Fruit fly (Drosophila melanogaster) whole organism, embryonic: Measurements from ENCODE around the gene Idua.
A peak's percentile ranks its signal among the peaks of the same experiment; 100 is the strongest.

Experiments used
- Adf1 ChIP-seq: fragments of 200-800 bp; sonication (Bioruptor generic); IDR thresholded peaks from 2 replicates; pipeline ENCODE4 v1.3.6; 2022; ENCODE audit warnings: missing biosample characterization, missing genetic modification characterization
- Aef1 ChIP-seq: fragments of 200-800 bp; sonication (Bioruptor generic); IDR thresholded peaks from 3 replicates; pipeline ENCODE4 v1.3.6; 2022; ENCODE audit warnings: missing biosample characterization, missing genetic modification characterization
- Antp ChIP-seq: fragments of 200-800 bp; sonication (Bioruptor generic); optimal IDR thresholded peaks from 3 replicates; lab custom pipeline; 2016; ENCODE audit warnings: missing biosample characterization, missing genetic modification characterization
- Atf-2 ChIP-seq: fragments of 200-800 bp; sonication (Bioruptor generic); optimal IDR thresholded peaks from 2 replicates; lab custom pipeline; 2016; ENCODE audit warnings: missing biosample characterization, missing genetic modification characterization
- CG10147 ChIP-seq: fragments of 200-800 bp; sonication (Bioruptor generic); optimal IDR thresholded peaks from 2 replicates; lab custom pipeline; 2019; ENCODE audit warnings: missing biosample characterization, mild to moderate bottlenecking, missing genetic modification characterization, moderate library complexity
- CG10274 ChIP-seq: fragments of 200-800 bp; sonication (Bioruptor generic); optimal IDR thresholded peaks from 3 replicates; lab custom pipeline; 2017; ENCODE audit warnings: missing biosample characterization, mild to moderate bottlenecking, missing genetic modification characterization
- CG10321 ChIP-seq: fragments of 200-800 bp; sonication (Bioruptor generic); IDR thresholded peaks from 2 replicates; pipeline ENCODE4 v1.3.6; 2022; ENCODE audit warnings: missing biosample characterization, missing genetic modification characterization
- CG12071 ChIP-seq: fragments of 200-800 bp; sonication (Bioruptor generic); optimal IDR thresholded peaks from 3 replicates; lab custom pipeline; 2018; ENCODE audit warnings: missing biosample characterization, mild to moderate bottlenecking, missing genetic modification characterization
- CG17385 ChIP-seq: fragments of 200-800 bp; sonication (Bioruptor generic); optimal IDR thresholded peaks from 3 replicates; lab custom pipeline; 2018; ENCODE audit warnings: missing biosample characterization, mild to moderate bottlenecking, missing genetic modification characterization
- CG17829 ChIP-seq: fragments of 200-800 bp; optimal IDR thresholded peaks from 2 replicates; lab custom pipeline; 2019; ENCODE audit warnings: missing biosample characterization, mild to moderate bottlenecking, missing genetic modification characterization, moderate library complexity
- CG2875 ChIP-seq: fragments of 200-800 bp; sonication (Bioruptor generic); optimal IDR thresholded peaks from 2 replicates; lab custom pipeline; 2017; ENCODE audit warnings: missing biosample characterization, mild to moderate bottlenecking, missing genetic modification characterization, missing genetic modification reagents
- CG30020 ChIP-seq: fragments of 200-800 bp; optimal IDR thresholded peaks from 2 replicates; lab custom pipeline; 2019; ENCODE audit warnings: missing biosample characterization, mild to moderate bottlenecking, missing genetic modification characterization, moderate library complexity
- CG30403 ChIP-seq: fragments of 200-800 bp; sonication (Bioruptor generic); optimal IDR thresholded peaks from 3 replicates; lab custom pipeline; 2016; ENCODE audit warnings: missing biosample characterization, missing genetic modification characterization
- CG3065 ChIP-seq: fragments of 200-800 bp; sonication (Bioruptor generic); optimal IDR thresholded peaks from 2 replicates; lab custom pipeline; 2016; ENCODE audit warnings: missing biosample characterization, missing genetic modification characterization
- CG31224 ChIP-seq: fragments of 200-800 bp; sonication (Bioruptor generic); IDR thresholded peaks from 2 replicates; pipeline ENCODE4 v1.3.6; 2022; ENCODE audit warnings: missing biosample characterization, missing genetic modification characterization
- CG32532 ChIP-seq: fragments of 200-800 bp; sonication (Bioruptor generic); IDR thresholded peaks from 2 replicates; pipeline ENCODE4 v1.3.6; 2022; ENCODE audit warnings: missing biosample characterization, missing genetic modification characterization
- CG34422 ChIP-seq: fragments of 200-800 bp; sonication (Bioruptor generic); IDR thresholded peaks from 3 replicates; pipeline ENCODE4 v1.3.6; 2022; ENCODE audit warnings: missing biosample characterization, missing genetic modification characterization
- CG3726 ChIP-seq: fragments of 200-800 bp; sonication (Bioruptor generic); IDR thresholded peaks from 3 replicates; pipeline ENCODE4, ENCODE4 v1.3.6; 2022; ENCODE audit warnings: missing biosample characterization, missing genetic modification characterization
- CG7745 ChIP-seq: fragments of 200-800 bp; sonication (Bioruptor generic); optimal IDR thresholded peaks from 2 replicates; lab custom pipeline; 2018; ENCODE audit warnings: missing biosample characterization, mild to moderate bottlenecking, missing genetic modification characterization, moderate library complexity
- CG7963 ChIP-seq: fragments of 200-800 bp; sonication (Bioruptor generic); IDR thresholded peaks from 3 replicates; pipeline ENCODE4 v1.3.6; 2022; ENCODE audit warnings: missing biosample characterization, missing genetic modification characterization; ENCODE audit not compliant: partially characterized antibody
- CG8944 ChIP-seq: fragments of 200-800 bp; sonication (Bioruptor generic); optimal IDR thresholded peaks from 3 replicates; lab custom pipeline; 2016; ENCODE audit warnings: missing biosample characterization, missing genetic modification characterization
- CG9876 ChIP-seq: fragments of 200-800 bp; sonication (Bioruptor generic); optimal IDR thresholded peaks from 2 replicates; lab custom pipeline; 2016; ENCODE audit warnings: missing biosample characterization, missing genetic modification characterization
- CrebB ChIP-seq: fragments of 200-800 bp; sonication (Bioruptor generic); optimal IDR thresholded peaks from 3 replicates; lab custom pipeline; 2018; ENCODE audit warnings: missing biosample characterization, mild to moderate bottlenecking, missing genetic modification characterization
- D19B ChIP-seq: fragments of 200-800 bp; sonication (Bioruptor generic); optimal IDR thresholded peaks from 2 replicates; lab custom pipeline; 2017; ENCODE audit warnings: missing biosample characterization, mild to moderate bottlenecking, missing genetic modification characterization
- Dp ChIP-seq: fragments of 200-800 bp; sonication (Bioruptor generic); optimal IDR thresholded peaks from 2 replicates; lab custom pipeline; 2018; ENCODE audit warnings: missing biosample characterization, mild to moderate bottlenecking, missing genetic modification characterization, moderate library complexity
- E2f1 ChIP-seq: fragments of 200-800 bp; sonication (Bioruptor generic); IDR thresholded peaks from 2 replicates; pipeline ENCODE4 v1.3.6; 2022; ENCODE audit warnings: missing biosample characterization, missing genetic modification characterization
- Elba2 ChIP-seq: fragments of 200-800 bp; sonication (Bioruptor generic); optimal IDR thresholded peaks from 3 replicates; lab custom pipeline; 2016; ENCODE audit warnings: missing biosample characterization, missing genetic modification characterization
- HLH3B ChIP-seq: fragments of 200-800 bp; sonication (Bioruptor generic); IDR thresholded peaks from 2 replicates; pipeline ENCODE4 v1.3.6; 2022; ENCODE audit warnings: missing biosample characterization, missing genetic modification characterization
- Hey ChIP-seq: fragments of 200-800 bp; sonication (Bioruptor generic); optimal IDR thresholded peaks from 3 replicates; lab custom pipeline; 2018; ENCODE audit warnings: missing biosample characterization, mild to moderate bottlenecking, missing genetic modification characterization
- Hmr ChIP-seq: fragments of 200-800 bp; sonication (Bioruptor generic); optimal IDR thresholded peaks from 3 replicates; lab custom pipeline; 2017; ENCODE audit warnings: mild to moderate bottlenecking, missing biosample characterization, missing genetic modification reagents, missing genetic modification characterization
- Neu2 ChIP-seq: fragments of 200-800 bp; sonication (Bioruptor generic); optimal IDR thresholded peaks from 3 replicates; lab custom pipeline; 2016; ENCODE audit warnings: missing biosample characterization, missing genetic modification characterization, borderline replicate concordance
- Oaz ChIP-seq: fragments of 200-800 bp; sonication (Bioruptor generic); IDR thresholded peaks from 2 replicates; pipeline ENCODE4 v1.3.6; 2022; ENCODE audit warnings: missing biosample characterization, missing genetic modification characterization
- TFAM ChIP-seq: fragments of 200-800 bp; sonication (Bioruptor generic); optimal IDR thresholded peaks from 2 replicates; lab custom pipeline; 2017; ENCODE audit warnings: missing biosample characterization, missing genetic modification characterization, inconsistent platforms
- Tbp ChIP-seq: fragments of >200 bp; optimal IDR thresholded peaks from 2 replicates; lab custom pipeline; 2018; ENCODE audit warnings: missing biosample characterization, missing genetic modification characterization
- Vsx1 ChIP-seq: fragments of 200-800 bp; sonication (Bioruptor generic); optimal IDR thresholded peaks from 2 replicates; lab custom pipeline; 2017; ENCODE audit warnings: missing biosample characterization, mild to moderate bottlenecking, missing genetic modification characterization, missing genetic modification reagents
- YL-1 ChIP-seq: fragments of 200-800 bp; sonication (Bioruptor generic); optimal IDR thresholded peaks from 3 replicates; lab custom pipeline; 2017; ENCODE audit warnings: missing biosample characterization, mild to moderate bottlenecking, missing genetic modification characterization
- emc ChIP-seq: fragments of 200-800 bp; sonication (Bioruptor generic); optimal IDR thresholded peaks from 2 replicates; lab custom pipeline; 2016; ENCODE audit warnings: missing biosample characterization, missing genetic modification characterization
- ems ChIP-seq: fragments of 200-800 bp; sonication (Bioruptor generic); optimal IDR thresholded peaks from 3 replicates; lab custom pipeline; 2016; ENCODE audit warnings: missing biosample characterization, missing genetic modification characterization
- fd64A ChIP-seq: fragments of 200-800 bp; sonication (Bioruptor generic); optimal IDR thresholded peaks from 3 replicates; lab custom pipeline; 2018; ENCODE audit warnings: missing biosample characterization, mild to moderate bottlenecking, missing genetic modification characterization
- fu2 ChIP-seq: fragments of 200-800 bp; sonication (Bioruptor generic); optimal IDR thresholded peaks from 2 replicates; lab custom pipeline; 2016; ENCODE audit warnings: missing biosample characterization, missing genetic modification characterization
- gsb ChIP-seq: fragments of 200-800 bp; sonication (Bioruptor generic); IDR thresholded peaks from 2 replicates; pipeline ENCODE4 v1.3.6; 2022; ENCODE audit warnings: missing biosample characterization, missing genetic modification characterization
- hb ChIP-seq: fragments of 200-800 bp; sonication (Bioruptor generic); IDR thresholded peaks from 3 replicates; pipeline ENCODE4 v1.3.6; 2022; ENCODE audit warnings: missing biosample characterization, missing genetic modification characterization; ENCODE audit not compliant: partially characterized antibody
- lab ChIP-seq: fragments of 200-800 bp; sonication (Bioruptor generic); optimal IDR thresholded peaks from 3 replicates; lab custom pipeline; 2017; ENCODE audit warnings: missing biosample characterization, missing genetic modification characterization, mild to moderate bottlenecking, moderate library complexity, missing genetic modification reagents
- mam ChIP-seq: fragments of 200-800 bp; sonication (Bioruptor generic); optimal IDR thresholded peaks from 3 replicates; lab custom pipeline; 2016; ENCODE audit warnings: missing biosample characterization, missing genetic modification characterization
- mld ChIP-seq: fragments of 200-800 bp; sonication (Bioruptor generic); IDR thresholded peaks from 3 replicates; pipeline ENCODE4 v1.3.6; 2022; ENCODE audit warnings: missing biosample characterization, missing genetic modification characterization; ENCODE audit not compliant: partially characterized antibody
- nom ChIP-seq: fragments of 200-800 bp; sonication (Bioruptor generic); optimal IDR thresholded peaks from 2 replicates; lab custom pipeline; 2017; ENCODE audit warnings: missing biosample characterization, missing genetic modification characterization, mild to moderate bottlenecking, moderate library complexity, missing genetic modification reagents
- otp ChIP-seq: fragments of 200-800 bp; sonication (Bioruptor generic); IDR thresholded peaks from 3 replicates; pipeline ENCODE4, ENCODE4 v1.3.6; 2022; ENCODE audit warnings: missing biosample characterization, missing genetic modification characterization
- pb ChIP-seq: fragments of 200-800 bp; sonication (Bioruptor generic); optimal IDR thresholded peaks from 3 replicates; lab custom pipeline; 2016; ENCODE audit warnings: missing biosample characterization, missing genetic modification characterization
- rib ChIP-seq: fragments of 200-800 bp; sonication (Bioruptor generic); IDR thresholded peaks from 2 replicates; pipeline ENCODE4 v1.3.6; 2022; ENCODE audit warnings: missing biosample characterization, missing genetic modification characterization
- slbo ChIP-seq: fragments of 200-800 bp; sonication (Bioruptor generic); IDR thresholded peaks from 2 replicates; pipeline ENCODE4 v1.3.6; 2022; ENCODE audit warnings: missing biosample characterization, missing genetic modification characterization
- zen2 ChIP-seq: fragments of 200-800 bp; sonication (Bioruptor generic); IDR thresholded peaks from 3 replicates; pipeline ENCODE4 v1.3.6; 2022; ENCODE audit warnings: missing biosample characterization, missing genetic modification characterization; ENCODE audit not compliant: partially characterized antibody

Gene Idua

DNA sequence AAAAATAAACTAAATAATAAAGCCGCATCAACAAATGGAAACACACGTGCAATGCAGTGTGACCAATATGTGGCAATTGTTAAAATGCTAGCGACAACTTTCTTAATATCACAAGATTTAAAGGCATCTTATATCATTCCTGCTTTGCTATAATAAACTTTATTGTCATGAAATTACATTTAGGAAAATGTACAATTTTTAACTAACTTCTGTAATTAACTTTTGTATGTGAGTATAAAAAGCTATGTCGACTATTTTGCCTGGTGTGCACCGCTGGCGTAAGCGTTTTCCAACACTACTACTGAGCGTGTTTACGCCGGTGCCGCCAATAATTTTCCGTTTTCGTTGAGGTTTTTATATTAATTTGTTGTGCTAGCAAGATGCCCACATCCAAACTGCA, 10.6 kb upstream of the Idua start, which contains the start of the genes Csl4 and Nup160 (continued):
- TF ChIP-seq CG30020 (tag; lab: Kevin White, UChicago) (peak; percentile 73), pb (GFP tag; lab: Kevin White, UChicago) (peak; percentile 55), fu2 (GFP tag; lab: Kevin White, UChicago) (peak; percentile 85), CG34422 (peak; percentile 90), TFAM (GFP tag; lab: Kevin White, UChicago) (no peak), CG12071 (GFP tag; lab: Kevin White, UChicago) (no peak), Oaz (GFP tag; lab: Robert Waterston, UW) (peak; percentile 16; the same call in 1 of the 2 replicates), nom (GFP tag; lab: Kevin White, UChicago) (no peak), YL-1 (GFP tag; lab: Kevin White, UChicago) (peak; percentile 84), emc (GFP tag; lab: Kevin White, UChicago) (peak; percentile 59), mld (no peak), Dp (GFP tag; lab: Kevin White, UChicago) (peak; percentile 38), CG3065 (GFP tag; lab: Kevin White, UChicago) (peak; percentile 38), CG31224 (peak; percentile 63), CG7745 (no peak), CG7963 (no peak), slbo (GFP tag; lab: Robert Waterston, UW) (peak; percentile 90), HLH3B (GFP tag; lab: Robert Waterston, UW) (peak; percentile 74), Aef1 (GFP tag; lab: Robert Waterston, UW) (peak; percentile 60; the same call in 1 of the 3 replicates), Adf1 (GFP tag; lab: Robert Waterston, UW) (peak; percentile 34), E2f1 (GFP tag; lab: Robert Waterston, UW) (peak; percentile 68), otp (GFP tag; lab: Robert Waterston, UW) (0 out of 3 replicates have a peak, but pooled peaks have one; percentile 62), CG30403 (GFP tag; lab: Kevin White, UChicago) (peak; percentile 89), zen2 (GFP tag; lab: Robert Waterston, UW) (no peak), Tbp (GFP tag; lab: Kevin White, UChicago) (no peak), Atf-2 (GFP tag; lab: Kevin White, UChicago) (peak; percentile 67), CG8944 (GFP tag; lab: Kevin White, UChicago) (peak; percentile 86), Hey (tag; lab: Kevin White, UChicago) (no peak), Vsx1 (GFP tag; lab: Kevin White, UChicago) (no peak), CG10321 (no peak), CG2875 (GFP tag; lab: Kevin White, UChicago) (no peak), CrebB (tag; lab: Kevin White, UChicago) (peak; percentile 65), CG10147 (GFP tag; lab: Kevin White, UChicago) (no peak), lab (GFP tag; lab: Kevin White, UChicago) (no peak), CG32532 (GFP tag; lab: Robert Waterston, UW) (peak; percentile 86), CG10274 (GFP tag; lab: Kevin White, UChicago) (no peak), Hmr (GFP tag; lab: Kevin White, UChicago) (no peak), CG17829 (tag; lab: Kevin White, UChicago) (peak; percentile 64), CG9876 (GFP tag; lab: Kevin White, UChicago) (peak; percentile 48), CG3726 (GFP tag; lab: Robert Waterston, UW) (peak; percentile 55; the same call in 1 of the 3 replicates), Antp (GFP tag; lab: Kevin White, UChicago) (peak; percentile 91), hb (GFP tag; lab: Robert Waterston, UW) (no peak), Elba2 (GFP tag; lab: Kevin White, UChicago) (peak; percentile 55), ems (GFP tag; lab: Kevin White, UChicago) (peak; percentile 86), Neu2 (GFP tag; lab: Kevin White, UChicago) (no peak), D19B (GFP tag; lab: Kevin White, UChicago) (no peak), CG17385 (GFP tag; lab: Kevin White, UChicago) (peak; percentile 75), gsb (GFP tag; lab: Robert Waterston, UW) (no peak), mam (peak; percentile 91), rib (GFP tag; lab: Robert Waterston, UW) (peak; percentile 59; the same call in 1 of the 2 replicates), fd64A (no peak)
